Fruit fly (Drosophila melanogaster) whole organism, embryonic: ENCODE measurements around the gene CG15343.

ENCODE experiments used
- CG12391 ChIP-seq: fragments of 200-800 bp; sonication (Bioruptor generic); optimal IDR thresholded peaks from 3 replicates; lab custom pipeline; 2018; ENCODE audit warnings: missing biosample characterization, mild to moderate bottlenecking, missing genetic modification characterization, moderate library complexity
- CG13624 ChIP-seq: fragments of 200-800 bp; sonication (Bioruptor generic); optimal IDR thresholded peaks from 2 replicates; lab custom pipeline; 2016; ENCODE audit warnings: missing biosample characterization, missing genetic modification characterization
- YL-1 ChIP-seq: fragments of 200-800 bp; sonication (Bioruptor generic); optimal IDR thresholded peaks from 3 replicates; lab custom pipeline; 2017; ENCODE audit warnings: missing biosample characterization, mild to moderate bottlenecking, missing genetic modification characterization
- crp ChIP-seq, 2 experiments: fragments of 200-800 bp; sonication (Bioruptor generic); optimal IDR thresholded peaks; 2 replicates in 1 of 2; 3 replicates in 1 of 2; lab custom pipeline; 2017; ENCODE audit warnings: missing biosample characterization in 2 of 2, missing genetic modification characterization in 2 of 2, mild to moderate bottlenecking in 1 of 2, moderate library complexity in 1 of 2
- ftz-f1 ChIP-seq: fragments of 200-800 bp; sonication (Bioruptor generic); optimal IDR thresholded peaks from 2 replicates; lab custom pipeline; 2016; ENCODE audit warnings: missing biosample characterization, missing genetic modification characterization
- kni ChIP-seq: fragments of 200-800 bp; sonication (Bioruptor generic); optimal IDR thresholded peaks from 3 replicates; lab custom pipeline; 2017; ENCODE audit warnings: mild to moderate bottlenecking, missing biosample characterization, missing genetic modification reagents, missing genetic modification characterization
- zen2 ChIP-seq: fragments of 200-800 bp; sonication (Bioruptor generic); IDR thresholded peaks from 3 replicates; pipeline ENCODE4 v1.3.6; 2022; ENCODE audit warnings: missing biosample characterization, missing genetic modification characterization; ENCODE audit not compliant: partially characterized antibody

DNA sequence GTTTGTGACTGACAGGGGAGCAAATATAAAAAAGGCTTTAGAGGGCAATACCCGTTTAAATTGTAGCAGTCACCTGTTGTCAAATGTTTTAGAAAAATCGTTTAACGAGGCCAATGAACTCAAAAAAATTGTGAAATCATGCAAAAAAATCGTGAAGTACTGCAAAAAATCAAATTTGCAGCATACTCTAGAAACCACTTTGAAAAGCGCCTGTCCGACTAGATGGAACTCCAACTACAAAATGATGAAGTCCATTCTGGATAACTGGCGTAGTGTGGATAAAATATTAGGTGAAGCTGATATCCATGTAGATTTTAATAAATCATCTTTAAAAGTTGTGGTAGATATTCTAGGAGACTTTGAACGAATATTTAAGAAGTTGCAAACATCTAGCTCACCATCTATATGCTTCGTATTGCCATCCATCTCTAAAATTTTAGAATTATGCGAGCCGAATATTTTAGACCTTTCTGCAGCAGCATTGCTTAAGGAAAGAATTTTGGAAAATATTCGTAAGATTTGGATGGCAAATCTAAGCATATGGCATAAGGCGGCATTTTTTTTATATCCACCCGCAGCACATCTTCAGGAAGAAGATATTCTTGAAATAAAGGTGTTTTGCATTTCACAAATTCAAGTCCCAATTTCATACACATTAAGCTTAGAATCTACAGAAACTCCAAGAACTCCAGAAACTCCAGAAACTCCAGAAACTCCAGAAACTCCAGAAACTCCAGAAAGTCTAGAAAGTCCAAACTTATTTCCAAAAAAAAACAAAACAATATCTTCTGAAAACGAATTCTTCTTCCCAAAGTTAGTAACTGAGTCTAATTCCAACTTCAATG lies 21.1 kb upstream of the CG15343 start:
- no peak for TF ChIP-seq CG13624 (GFP tag; lab: Kevin White, UChicago)
- TF ChIP-seq ftz-f1 (GFP tag; lab: Kevin White, UChicago) = no peak
- peak in 1 of 2 experiments; percentile 53 for TF ChIP-seq crp (GFP tag; optimal IDR thresholded peaks at IDR 0.05; lab: Kevin White, UChicago)
- TF ChIP-seq CG12391 = no peak
- TF ChIP-seq YL-1 (GFP tag; lab: Kevin White, UChicago) = no peak
- TF ChIP-seq zen2 = no peak
- no peak for TF ChIP-seq kni (GFP tag; lab: Kevin White, UChicago)
